Fruit fly (Drosophila melanogaster) whole organism, embryonic: ENCODE measurements around the gene Ugt36D1.

Experiments
- CG1024 ChIP-seq: fragments of 200-800 bp; sonication (Bioruptor generic); IDR thresholded peaks from 2 replicates; pipeline ENCODE4 v1.3.6; 2022; ENCODE audit warnings: missing biosample characterization, missing genetic modification characterization
- CG11085 ChIP-seq: fragments of 200-800 bp; sonication (Bioruptor generic); IDR thresholded peaks from 2 replicates; pipeline ENCODE4 v1.3.6; 2022; ENCODE audit warnings: missing biosample characterization, missing genetic modification characterization
- CG12219 ChIP-seq: fragments of 200-800 bp; sonication (Bioruptor generic); optimal IDR thresholded peaks from 3 replicates; lab custom pipeline; 2018; ENCODE audit warnings: missing biosample characterization, mild to moderate bottlenecking, missing genetic modification characterization
- CG12942 ChIP-seq: fragments of 200-800 bp; sonication (Bioruptor generic); optimal IDR thresholded peaks from 3 replicates; lab custom pipeline; 2016; ENCODE audit warnings: missing biosample characterization, missing genetic modification characterization
- CG14860 ChIP-seq: fragments of 200-800 bp; sonication (Bioruptor generic); IDR thresholded peaks from 3 replicates; pipeline ENCODE4 v1.3.6; 2022; ENCODE audit warnings: missing biosample characterization, missing genetic modification characterization; ENCODE audit not compliant: partially characterized antibody
- CG15696 ChIP-seq: fragments of 200-800 bp; sonication (Bioruptor generic); optimal IDR thresholded peaks from 2 replicates; lab custom pipeline; 2019; ENCODE audit warnings: missing biosample characterization, mild to moderate bottlenecking, missing genetic modification characterization, moderate library complexity
- CG1603 ChIP-seq: fragments of 200-800 bp; sonication (Bioruptor generic); optimal IDR thresholded peaks from 2 replicates; lab custom pipeline; 2019; ENCODE audit warnings: missing biosample characterization, mild to moderate bottlenecking, missing genetic modification characterization, moderate library complexity
- CG17186 ChIP-seq: fragments of 200-800 bp; sonication (Bioruptor generic); optimal IDR thresholded peaks from 3 replicates; lab custom pipeline; 2017; ENCODE audit warnings: missing biosample characterization, missing genetic modification reagents, missing genetic modification characterization
- CG2199 ChIP-seq: fragments of 200-800 bp; sonication (Bioruptor generic); IDR thresholded peaks from 3 replicates; pipeline ENCODE4 v1.3.6; 2022; ENCODE audit warnings: missing biosample characterization, missing genetic modification characterization
- CG7556 ChIP-seq: fragments of 200-800 bp; sonication (Bioruptor generic); optimal IDR thresholded peaks from 2 replicates; lab custom pipeline; 2017; ENCODE audit warnings: missing biosample characterization, mild to moderate bottlenecking, missing genetic modification characterization
- CG9797 ChIP-seq: fragments of 200-800 bp; sonication (Bioruptor generic); optimal IDR thresholded peaks from 3 replicates; lab custom pipeline; 2018; ENCODE audit warnings: missing biosample characterization, mild to moderate bottlenecking, missing genetic modification characterization
- Camta ChIP-seq: fragments of 200-800 bp; sonication (Bioruptor generic); optimal IDR thresholded peaks from 2 replicates; lab custom pipeline; 2016; ENCODE audit warnings: missing biosample characterization, missing genetic modification characterization
- D ChIP-seq, 2 experiments: fragments of 200-800 bp in 1 of 2; fragments of >200 bp in 1 of 2; sonication (Bioruptor generic) in 1 of 2; optimal IDR thresholded peaks; 2 replicates in 1 of 2; 3 replicates in 1 of 2; lab custom pipeline; 2017; ENCODE audit warnings: mild to moderate bottlenecking in 1 of 2, missing biosample characterization in 1 of 2, missing genetic modification characterization in 1 of 2, missing genetic modification reagents in 1 of 2
- Hr78 ChIP-seq, 2 experiments: fragments of 200-800 bp in 1 of 2; fragments of >200 bp in 1 of 2; sonication (Bioruptor generic) in 1 of 2; optimal IDR thresholded peaks; 2 replicates each; lab custom pipeline; 2017 to 2019; ENCODE audit warnings: missing biosample characterization in 2 of 2, missing genetic modification characterization in 2 of 2, mild to moderate bottlenecking in 1 of 2, moderate library complexity in 1 of 2
- Kr ChIP-seq: fragments of 200-800 bp; sonication (Bioruptor generic); optimal IDR thresholded peaks from 2 replicates; lab custom pipeline; 2017; ENCODE audit warnings: missing biosample characterization, mild to moderate bottlenecking, missing genetic modification characterization
- Myb ChIP-seq: fragments of 200-800 bp; sonication (Bioruptor generic); optimal IDR thresholded peaks from 2 replicates; lab custom pipeline; 2016; ENCODE audit warnings: missing biosample characterization, missing genetic modification characterization
- Nf-YB ChIP-seq: fragments of 200-800 bp; sonication (Bioruptor generic); optimal IDR thresholded peaks from 3 replicates; lab custom pipeline; 2019; ENCODE audit warnings: missing biosample characterization, mild to moderate bottlenecking, missing genetic modification characterization, moderate library complexity
- Optix ChIP-seq: fragments of 200-800 bp; sonication (Bioruptor generic); IDR thresholded peaks from 3 replicates; pipeline ENCODE4 v1.3.6; 2022; ENCODE audit warnings: missing biosample characterization, missing genetic modification characterization
- Sin3A ChIP-seq: fragments of >200 bp; optimal IDR thresholded peaks from 2 replicates; lab custom pipeline; 2018
- ac ChIP-seq: fragments of 200-800 bp; sonication (Bioruptor generic); optimal IDR thresholded peaks from 3 replicates; lab custom pipeline; 2017; ENCODE audit warnings: missing biosample characterization, mild to moderate bottlenecking, missing genetic modification characterization
- az2 ChIP-seq: fragments of 200-800 bp; sonication (Bioruptor generic); optimal IDR thresholded peaks from 3 replicates; lab custom pipeline; 2016; ENCODE audit warnings: missing biosample characterization, missing genetic modification characterization
- bigmax ChIP-seq: fragments of 200-800 bp; sonication (Bioruptor generic); optimal IDR thresholded peaks from 2 replicates; lab custom pipeline; 2018; ENCODE audit warnings: missing biosample characterization, mild to moderate bottlenecking, missing genetic modification characterization
- cato ChIP-seq: fragments of 200-800 bp; sonication (Bioruptor generic); optimal IDR thresholded peaks from 2 replicates; lab custom pipeline; 2016; ENCODE audit warnings: missing biosample characterization, missing genetic modification characterization, borderline replicate concordance
- cg ChIP-seq: fragments of 200-800 bp; sonication (Bioruptor generic); optimal IDR thresholded peaks from 3 replicates; lab custom pipeline; 2019; ENCODE audit warnings: missing biosample characterization, mild to moderate bottlenecking, missing genetic modification characterization, moderate library complexity
- disco-r ChIP-seq: fragments of 200-800 bp; sonication (Bioruptor generic); optimal IDR thresholded peaks from 2 replicates; lab custom pipeline; 2016; ENCODE audit warnings: missing biosample characterization, missing genetic modification characterization
- gcm ChIP-seq: fragments of 200-800 bp; sonication (Bioruptor generic); optimal IDR thresholded peaks from 2 replicates; lab custom pipeline; 2019; ENCODE audit warnings: missing biosample characterization, mild to moderate bottlenecking, missing genetic modification characterization, moderate library complexity
- gfzf ChIP-seq: fragments of 200-800 bp; sonication (Bioruptor generic); optimal IDR thresholded peaks from 2 replicates; lab custom pipeline; 2016; ENCODE audit warnings: missing biosample characterization, mild to moderate bottlenecking, missing genetic modification characterization, moderate library complexity
- gsb ChIP-seq: fragments of 200-800 bp; sonication (Bioruptor generic); IDR thresholded peaks from 2 replicates; pipeline ENCODE4 v1.3.6; 2022; ENCODE audit warnings: missing biosample characterization, missing genetic modification characterization
- gsb-n ChIP-seq: fragments of 200-800 bp; sonication (Bioruptor generic); optimal IDR thresholded peaks from 3 replicates; lab custom pipeline; 2018; ENCODE audit warnings: missing biosample characterization, mild to moderate bottlenecking, missing genetic modification characterization
- hkb ChIP-seq, 2 experiments: fragments of 200-800 bp in 1 of 2; fragments of >200 bp in 1 of 2; sonication (Bioruptor generic) in 1 of 2; IDR thresholded peaks in 1 of 2; optimal IDR thresholded peaks in 1 of 2; 2 replicates each; pipeline versions ENCODE4 v1.3.6 to Lab custom; 2017 to 2022; ENCODE audit warnings: missing biosample characterization in 1 of 2, missing genetic modification characterization in 1 of 2
- knrl ChIP-seq: fragments of 200-800 bp; sonication (Bioruptor generic); IDR thresholded peaks from 3 replicates; pipeline ENCODE4 v1.3.6; 2022; ENCODE audit warnings: missing biosample characterization, missing genetic modification characterization; ENCODE audit not compliant: partially characterized antibody
- lov ChIP-seq, 2 experiments: fragments of 200-800 bp in 1 of 2; fragments of >200 bp in 1 of 2; sonication (Bioruptor generic) in 1 of 2; IDR thresholded peaks in 1 of 2; optimal IDR thresholded peaks in 1 of 2; 2 replicates in 1 of 2; 3 replicates in 1 of 2; pipeline versions ENCODE4 v1.3.6 to Lab custom; 2017 to 2022; ENCODE audit warnings: missing biosample characterization in 1 of 2, missing genetic modification characterization in 1 of 2
- mirr ChIP-seq: fragments of 200-800 bp; sonication (Bioruptor generic); optimal IDR thresholded peaks from 3 replicates; lab custom pipeline; 2018; ENCODE audit warnings: missing biosample characterization, mild to moderate bottlenecking, missing genetic modification characterization
- nerfin-1 ChIP-seq: fragments of 200-800 bp; sonication (Bioruptor generic); optimal IDR thresholded peaks from 3 replicates; lab custom pipeline; 2019; ENCODE audit warnings: missing biosample characterization, mild to moderate bottlenecking, missing genetic modification characterization, moderate library complexity
- oc ChIP-seq: fragments of 200-800 bp; sonication (Bioruptor generic); optimal IDR thresholded peaks from 2 replicates; lab custom pipeline; 2018; ENCODE audit warnings: missing biosample characterization, mild to moderate bottlenecking, missing genetic modification characterization, moderate library complexity
- pros ChIP-seq: fragments of 200-800 bp; sonication (Bioruptor generic); optimal IDR thresholded peaks from 3 replicates; lab custom pipeline; 2019; ENCODE audit warnings: missing biosample characterization, mild to moderate bottlenecking, missing genetic modification characterization, moderate library complexity
- sc ChIP-seq, 3 experiments: fragments of >200 bp in 2 of 3; fragments of 200-800 bp in 1 of 3; sonication (Bioruptor generic) in 1 of 3; optimal IDR thresholded peaks; 2 replicates in 2 of 3; 3 replicates in 1 of 3; lab custom pipeline; 2017; ENCODE audit warnings: mild to moderate bottlenecking in 1 of 3, missing biosample characterization in 1 of 3, missing genetic modification characterization in 1 of 3, missing genetic modification reagents in 1 of 3
- sens ChIP-seq: fragments of 200-800 bp; sonication (Bioruptor generic); peaks from one replicate; lab custom pipeline; 2016; ENCODE audit warnings: missing biosample characterization, missing genetic modification characterization
- sob ChIP-seq: fragments of 200-800 bp; sonication (Bioruptor generic); IDR thresholded peaks from 2 replicates; pipeline ENCODE4 v1.3.6; 2022; ENCODE audit warnings: missing biosample characterization, missing genetic modification characterization
- tio ChIP-seq: fragments of 200-800 bp; sonication (Bioruptor generic); optimal IDR thresholded peaks from 2 replicates; lab custom pipeline; 2017; ENCODE audit warnings: missing biosample characterization, missing genetic modification characterization, inconsistent platforms
- tll ChIP-seq, 2 experiments: fragments of 200-800 bp in 1 of 2; fragments of >200 bp in 1 of 2; sonication (Bioruptor generic) in 1 of 2; optimal IDR thresholded peaks; 2 replicates each; lab custom pipeline; 2017 to 2019; ENCODE audit warnings: missing biosample characterization in 2 of 2, missing genetic modification characterization in 2 of 2, mild to moderate bottlenecking in 1 of 2, moderate library complexity in 1 of 2
- wek ChIP-seq: fragments of 200-800 bp; sonication (Bioruptor generic); optimal IDR thresholded peaks from 3 replicates; lab custom pipeline; 2018; ENCODE audit warnings: missing biosample characterization, mild to moderate bottlenecking, missing genetic modification characterization, moderate library complexity

Ugt36D1 gene

DNA sequence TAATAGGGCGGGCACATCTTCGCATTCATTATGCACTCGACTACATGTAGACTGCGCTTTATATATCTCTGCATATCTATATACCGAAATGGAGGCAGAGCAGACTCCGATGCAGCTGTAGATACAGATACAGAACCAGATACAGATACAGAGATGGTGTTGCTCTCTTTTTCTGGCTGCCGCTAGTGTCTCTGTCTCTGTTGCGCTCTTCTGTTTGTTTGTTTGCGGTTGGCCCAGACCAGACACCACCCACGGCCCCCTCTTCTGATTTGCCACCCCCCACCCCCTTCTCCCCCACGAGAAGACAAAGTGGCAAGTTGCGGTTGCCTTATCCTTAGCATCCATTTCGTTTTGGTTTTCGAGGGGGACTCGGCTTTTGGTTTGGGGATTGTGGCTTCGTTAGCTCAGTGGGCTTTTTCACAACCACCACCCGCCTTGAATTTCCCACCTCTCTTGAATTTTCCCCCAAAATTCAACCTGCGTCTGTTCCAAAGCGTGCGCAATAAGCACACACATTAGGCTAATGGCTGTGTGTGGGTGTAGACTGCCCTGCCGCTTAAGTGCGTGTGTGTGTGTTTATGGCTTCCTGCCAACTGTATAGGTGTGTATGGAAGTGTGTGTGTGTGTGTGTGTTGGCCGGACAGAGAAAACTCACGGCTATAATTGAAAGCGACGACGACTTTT lies 39.8 kb upstream of the Ugt36D1 start (continued):
- TF ChIP-seq cg (GFP tag; lab: Kevin White, UChicago): peak; percentile 63

DNA sequence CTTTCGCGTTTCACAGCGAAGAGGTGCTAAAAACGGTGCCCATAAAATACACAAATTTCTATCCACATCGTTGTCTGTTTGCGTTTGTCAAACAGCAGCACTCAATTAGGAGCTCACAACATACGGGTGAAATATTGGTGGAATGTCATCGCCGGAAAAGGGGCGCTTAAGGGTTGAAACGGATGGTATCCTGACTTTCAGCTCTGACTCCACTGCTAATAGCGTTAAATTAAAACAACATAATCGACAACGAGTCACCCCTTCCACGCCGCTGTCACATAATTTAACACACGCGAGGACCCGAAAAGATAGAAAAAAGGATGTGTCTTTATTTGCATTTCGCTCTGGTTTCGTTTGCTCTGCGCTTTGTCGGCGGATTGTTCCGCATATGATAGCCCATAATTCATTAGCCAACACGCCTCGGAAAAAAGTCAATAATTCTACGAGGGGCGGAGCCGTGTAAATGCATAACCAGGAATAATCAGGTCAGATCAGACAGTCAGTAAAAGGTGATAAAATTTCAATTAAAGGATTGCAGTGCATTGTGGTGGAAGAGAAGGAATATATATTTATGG lies 38.2 kb upstream of the Ugt36D1 start:
- TF ChIP-seq nerfin-1 (tag; lab: Kevin White, UChicago): peak; percentile 71
- TF ChIP-seq Hr78 (GFP tag; optimal IDR thresholded peaks at IDR 0.05; lab: Kevin White, UChicago): no peak
- TF ChIP-seq lov (optimal IDR thresholded peaks at IDR 0.05; lab: Kevin White, UChicago): no peak
- TF ChIP-seq lov (GFP tag; IDR thresholded peaks at IDR 0.05; lab: Robert Waterston, UW): 0 out of 3 replicates have a peak, but pooled peaks have one; percentile 46
- peak; percentile 27 for TF ChIP-seq gcm (GFP tag; lab: Kevin White, UChicago)
- 0 out of 3 replicates have a peak, but pooled peaks have one; percentile 30 for TF ChIP-seq CG2199 (GFP tag; lab: Robert Waterston, UW)
- TF ChIP-seq Nf-YB (GFP tag; lab: Kevin White, UChicago): peak; percentile 22
- TF ChIP-seq gsb-n (tag; lab: Kevin White, UChicago): peak; percentile 56
- no peak for TF ChIP-seq sc (optimal IDR thresholded peaks at IDR 0.05; lab: Kevin White, UChicago)
- TF ChIP-seq sc (GFP tag; optimal IDR thresholded peaks at IDR 0.05; lab: Kevin White, UChicago): no peak
- no peak for TF ChIP-seq CG9797 (GFP tag; lab: Kevin White, UChicago)
- no peak for TF ChIP-seq oc (tag; lab: Kevin White, UChicago)
- peak in 1 of 2 experiments; percentile 80 for TF ChIP-seq tll (GFP tag; optimal IDR thresholded peaks at IDR 0.05; lab: Kevin White, UChicago)
- TF ChIP-seq hkb (optimal IDR thresholded peaks at IDR 0.05; lab: Kevin White, UChicago): no peak
- TF ChIP-seq hkb (GFP tag; IDR thresholded peaks at IDR 0.05; lab: Robert Waterston, UW): no peak
- no peak for TF ChIP-seq bigmax (GFP tag; lab: Kevin White, UChicago)
- no peak for TF ChIP-seq Optix (GFP tag; lab: Robert Waterston, UW)
- TF ChIP-seq CG12219 (GFP tag; lab: Kevin White, UChicago): no peak
- TF ChIP-seq tio (GFP tag; lab: Kevin White, UChicago): no peak
- no peak for TF ChIP-seq CG15696 (tag; lab: Kevin White, UChicago)
- TF ChIP-seq cato (GFP tag; lab: Kevin White, UChicago): no peak
- no peak for TF ChIP-seq D (optimal IDR thresholded peaks at IDR 0.05; lab: Kevin White, UChicago)
- peak; percentile 12 for TF ChIP-seq D (GFP tag; optimal IDR thresholded peaks at IDR 0.05; lab: Kevin White, UChicago)
- no peak for TF ChIP-seq Camta (GFP tag; lab: Kevin White, UChicago)
- peak; percentile 65 for TF ChIP-seq sens (GFP tag; lab: Kevin White, UChicago)
- no peak for TF ChIP-seq gfzf (GFP tag; lab: Kevin White, UChicago)
- peak; percentile 91 for TF ChIP-seq Kr (GFP tag; lab: Kevin White, UChicago)
- no peak for TF ChIP-seq Myb (GFP tag; lab: Kevin White, UChicago)
- TF ChIP-seq ac: peak; percentile 40
- TF ChIP-seq CG7556: no peak
- peak; percentile 53 for TF ChIP-seq pros (GFP tag; lab: Kevin White, UChicago)
- TF ChIP-seq, all 482 proteins: peak for 12

DNA sequence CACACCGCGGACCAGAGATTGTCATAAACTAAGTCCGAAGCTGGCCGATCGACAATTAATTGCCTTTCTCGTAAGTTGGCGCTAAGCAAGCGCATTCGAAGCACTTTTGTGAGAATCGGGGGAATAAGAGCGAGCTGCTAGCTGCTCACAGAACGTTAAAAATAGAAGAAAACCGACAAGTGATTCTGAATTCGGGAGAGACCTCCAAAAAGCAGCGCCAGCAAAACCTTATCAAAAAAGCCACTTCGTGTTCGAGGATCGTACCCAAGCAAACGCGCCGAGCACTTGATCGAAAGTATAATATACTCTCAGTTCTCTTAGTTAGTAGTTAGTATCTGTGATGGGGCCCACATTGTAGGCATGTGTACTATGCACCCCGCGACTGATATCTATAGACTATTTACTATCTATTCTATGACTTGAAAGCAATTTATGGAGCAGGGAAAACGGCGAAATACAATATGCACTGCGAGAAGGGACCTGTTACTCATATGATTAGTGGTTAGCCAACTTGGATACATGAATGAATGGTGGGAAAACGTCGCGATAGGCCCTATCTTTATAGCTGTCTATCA lies 35.8 kb upstream of the Ugt36D1 start:
- TF ChIP-seq knrl (GFP tag; lab: Robert Waterston, UW) (no peak), tio (GFP tag; lab: Kevin White, UChicago) (no peak), Myb (GFP tag; lab: Kevin White, UChicago) (no peak), wek (no peak), CG1603 (tag; lab: Kevin White, UChicago) (no peak), disco-r (GFP tag; lab: Kevin White, UChicago) (no peak), CG17186 (GFP tag; lab: Kevin White, UChicago) (no peak), CG12942 (no peak), CG14860 (GFP tag; lab: Robert Waterston, UW) (no peak), Sin3A (lab: Kevin White, UChicago) (no peak), az2 (GFP tag; lab: Kevin White, UChicago) (no peak), CG1024 (GFP tag; lab: Robert Waterston, UW) (no peak), CG11085 (no peak), mirr (GFP tag; lab: Kevin White, UChicago) (peak; percentile 72), sob (no peak), oc (tag; lab: Kevin White, UChicago) (no peak), gsb (no peak)
